Worm (Caenorhabditis elegans): Measurements from ENCODE around the gene C49H3.16.

DNA sequence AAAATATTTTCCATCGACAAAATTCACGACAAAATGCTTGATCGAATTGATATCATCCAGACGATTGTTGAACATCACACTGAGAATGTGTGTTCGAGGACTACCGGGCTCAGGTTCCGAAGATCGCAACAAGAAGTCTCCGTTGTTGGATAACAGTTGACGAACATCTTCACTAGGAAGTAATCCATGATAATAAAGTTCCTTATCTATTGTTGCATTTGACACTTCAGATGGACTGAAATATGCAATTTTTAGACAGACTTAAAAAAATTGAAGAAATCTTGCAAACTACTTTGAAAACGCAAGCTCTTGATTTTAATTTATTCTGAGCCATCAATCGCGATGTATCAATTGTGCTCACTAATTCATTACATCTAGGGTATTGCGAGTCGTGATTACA lies 43.0 kb upstream of the C49H3.16 start:
- TF ChIP-seq him-1 (tag; optimal IDR thresholded peaks at IDR 0.05): no peak
- TF ChIP-seq W03F9.2 (tag; optimal IDR thresholded peaks at IDR 0.05): no peak

Measured in whole organism, L4/young adult.